Worm (Caenorhabditis elegans) whole organism, mixed stage, embryonic: ENCODE data around the gene C24H12.1.
"Not testable (repeated sequence)": the region's sequence is repeated elsewhere in the genome, so short reads cannot be mapped to it uniquely, and the experiment has no call there.

ENCODE experiments used
- M03D4.4 ChIP-seq: sonication (generic microtip); optimal IDR thresholded peaks from 2 replicates; lab custom pipeline; 2017; ENCODE audit warnings: mild to moderate bottlenecking, missing genetic modification characterization, missing compliant biosample characterization
- bed-3 ChIP-seq: fragments of 200-800 bp; sonication (Bioruptor generic); optimal IDR thresholded peaks from 3 replicates; lab custom pipeline; 2018; ENCODE audit warnings: mild to moderate bottlenecking, missing genetic modification characterization, moderate library complexity, missing compliant biosample characterization
- blmp-1 ChIP-seq: fragments of 150-350 bp; optimal IDR thresholded peaks from 2 replicates; lab custom pipeline; 2014; ENCODE audit warnings: missing biosample characterization, missing genetic modification characterization
- ceh-39 ChIP-seq: fragments of 150-350 bp; optimal IDR thresholded peaks from 2 replicates; lab custom pipeline; 2014; ENCODE audit warnings: missing biosample characterization, missing genetic modification characterization
- cnd-1 ChIP-seq: fragments of 200-800 bp; sonication (Bioruptor generic); optimal IDR thresholded peaks from 2 replicates; lab custom pipeline; 2018; ENCODE audit warnings: mild to moderate bottlenecking, missing genetic modification characterization, missing compliant biosample characterization
- drap-1 ChIP-seq: fragments of 200-800 bp; sonication (Bioruptor generic); optimal IDR thresholded peaks from 3 replicates; lab custom pipeline; 2018; ENCODE audit warnings: mild to moderate bottlenecking, missing genetic modification characterization, missing compliant biosample characterization
- elt-1 ChIP-seq: sonication (generic microtip); optimal IDR thresholded peaks from 2 replicates; lab custom pipeline; 2017; ENCODE audit warnings: missing genetic modification characterization, mild to moderate bottlenecking, missing compliant biosample characterization, antibody characterized with exemption, moderate library complexity, borderline replicate concordance; ENCODE audit not compliant: insufficient read depth
- elt-3 ChIP-seq: fragments of 150-350 bp; optimal IDR thresholded peaks from 2 replicates; lab custom pipeline; 2014; ENCODE audit warnings: missing biosample characterization, missing genetic modification characterization
- flh-1 ChIP-seq: fragments of 200-800 bp; sonication (Bioruptor generic); optimal IDR thresholded peaks from 2 replicates; lab custom pipeline; 2018; ENCODE audit warnings: mild to moderate bottlenecking, missing genetic modification characterization, moderate library complexity, missing compliant biosample characterization
- ham-2 ChIP-seq: fragments of 200-800 bp; sonication (Bioruptor generic); optimal IDR thresholded peaks from 2 replicates; lab custom pipeline; 2018; ENCODE audit warnings: mild to moderate bottlenecking, missing genetic modification characterization, missing compliant biosample characterization
- lin-13 ChIP-seq: fragments of 150-350 bp; optimal IDR thresholded peaks from 2 replicates; lab custom pipeline; 2014; ENCODE audit warnings: missing biosample characterization, missing genetic modification characterization
- lin-32 ChIP-seq: fragments of 200-800 bp; sonication (Bioruptor generic); optimal IDR thresholded peaks from 2 replicates; lab custom pipeline; 2018; ENCODE audit warnings: mild to moderate bottlenecking, missing genetic modification characterization, missing compliant biosample characterization
- lsy-2 ChIP-seq: fragments of 150-350 bp; optimal IDR thresholded peaks from 2 replicates; lab custom pipeline; 2014; ENCODE audit warnings: missing biosample characterization, missing genetic modification characterization
- mep-1 ChIP-seq: fragments of 150-350 bp; optimal IDR thresholded peaks from 2 replicates; lab custom pipeline; 2017; ENCODE audit warnings: missing biosample characterization, missing genetic modification reagents, missing genetic modification characterization, inconsistent platforms
- mls-2 ChIP-seq: sonication (generic microtip); optimal IDR thresholded peaks from 2 replicates; lab custom pipeline; 2016; ENCODE audit warnings: mild to moderate bottlenecking, missing genetic modification characterization, moderate library complexity, missing compliant biosample characterization
- nhr-12 ChIP-seq: fragments of 150-350 bp; optimal IDR thresholded peaks from 2 replicates; lab custom pipeline; 2014; ENCODE audit warnings: missing biosample characterization, missing genetic modification characterization
- nhr-2 ChIP-seq: fragments of 150-350 bp; optimal IDR thresholded peaks from 2 replicates; lab custom pipeline; 2014; ENCODE audit warnings: missing biosample characterization, missing genetic modification characterization
- nhr-237 ChIP-seq: fragments of 150-350 bp; optimal IDR thresholded peaks from 2 replicates; lab custom pipeline; 2014; ENCODE audit warnings: missing biosample characterization, missing genetic modification characterization
- nhr-28 ChIP-seq: fragments of 150-350 bp; optimal IDR thresholded peaks from 2 replicates; lab custom pipeline; 2014; ENCODE audit warnings: missing biosample characterization, missing genetic modification characterization
- nhr-76 ChIP-seq: sonication (generic microtip); optimal IDR thresholded peaks from 2 replicates; lab custom pipeline; 2017; ENCODE audit warnings: missing biosample characterization, missing genetic modification characterization
- pha-4 ChIP-seq: fragments of 150-350 bp; optimal IDR thresholded peaks from 2 replicates; lab custom pipeline; 2018; ENCODE audit warnings: missing biosample characterization, missing genetic modification reagents, missing genetic modification characterization
- sem-2 ChIP-seq: fragments of 200-800 bp; sonication (Bioruptor generic); optimal IDR thresholded peaks from 2 replicates; lab custom pipeline; 2018; ENCODE audit warnings: mild to moderate bottlenecking, missing genetic modification characterization, missing compliant biosample characterization
- snpc-4 ChIP-seq: fragments of 150-350 bp; optimal IDR thresholded peaks from 2 replicates; lab custom pipeline; 2014; ENCODE audit warnings: missing biosample characterization, missing genetic modification characterization
- tbx-8 ChIP-seq: fragments of 200-800 bp; sonication (Bioruptor generic); optimal IDR thresholded peaks from 2 replicates; lab custom pipeline; 2018; ENCODE audit warnings: mild to moderate bottlenecking, missing genetic modification characterization, moderate library complexity, missing compliant biosample characterization
- zip-8 ChIP-seq: fragments of 150-350 bp; optimal IDR thresholded peaks from 2 replicates; lab custom pipeline; 2014; ENCODE audit warnings: missing biosample characterization, missing genetic modification characterization
- ztf-11 ChIP-seq: fragments of 150-350 bp; optimal IDR thresholded peaks from 2 replicates; lab custom pipeline; 2014; ENCODE audit warnings: missing biosample characterization, missing genetic modification characterization

Gene C24H12.1

DNA sequence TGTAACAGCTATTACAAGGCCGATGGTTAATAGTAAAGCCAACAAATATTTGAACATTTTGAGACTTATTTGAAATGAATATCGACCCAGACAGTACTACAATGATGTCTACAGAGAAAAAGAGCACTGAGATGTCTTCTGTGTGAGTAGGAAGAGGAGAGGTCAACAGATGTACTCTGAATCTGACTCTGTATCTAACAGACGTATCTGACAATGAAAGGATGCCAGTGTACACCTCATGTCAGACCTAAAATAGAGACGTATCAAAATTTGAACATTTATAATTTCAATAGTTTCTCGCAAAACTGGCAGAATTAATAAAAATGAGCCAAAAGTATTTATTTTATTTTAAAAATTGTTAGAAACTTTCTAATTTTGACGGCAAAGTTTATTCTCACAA, 18.1 kb upstream of the C24H12.1 start, which contains the start of gene C24H12.8:
TSS of gene C24H12.8 (minus strand) at position 101 of the 400 bp plus-strand sequence.
- TF ChIP-seq pha-4 (tag; lab: Kevin White, UChicago) (no peak), nhr-12 (tag; lab: Kevin White, UChicago) (no peak), ceh-39 (tag; lab: Kevin White, UChicago) (no peak)
- TF ChIP-seq, all 35 proteins: peak for 0

- no peak for TF ChIP-seq flh-1 (GFP tag; lab: Kevin White, UChicago)
- no peak for TF ChIP-seq sem-2 (GFP tag; lab: Kevin White, UChicago)
- TF ChIP-seq M03D4.4: no peak
- TF ChIP-seq zip-8 (tag; lab: Kevin White, UChicago): no peak
- TF ChIP-seq elt-1: no peak
- TF ChIP-seq nhr-2 (tag; lab: Kevin White, UChicago): no peak
- TF ChIP-seq tbx-8 (GFP tag; lab: Kevin White, UChicago): no peak
- TF ChIP-seq ham-2 (GFP tag; lab: Kevin White, UChicago): no peak
- TF ChIP-seq mep-1 (tag; lab: Kevin White, UChicago): no peak
- no peak for TF ChIP-seq ztf-11 (tag; lab: Kevin White, UChicago)
- no peak for TF ChIP-seq snpc-4 (tag; lab: Kevin White, UChicago)
Observed at ce11 chrII:437279-437678, 3.9 kb upstream of the C24H12.1 start.

ce11 chrII:454646-455045, 13.4 kb downstream of the C24H12.1 start, which contains the start of gene W10D9.1:
Gene W10D9.1 (plus strand): TSS chrII:454946.
- TF ChIP-seq M03D4.4; elt-3 (tag; lab: Kevin White, UChicago); drap-1 (GFP tag; lab: Kevin White, UChicago): not testable (repeated sequence)

ce11 chrII:456371-456770, 15.2 kb downstream of the C24H12.1 start:
- TF ChIP-seq blmp-1 (no peak), nhr-28 (tag; lab: Kevin White, UChicago) (no peak), nhr-76 (no peak), lsy-2 (tag; lab: Kevin White, UChicago) (peak; percentile 90), tbx-8 (GFP tag; lab: Kevin White, UChicago) (no peak), ham-2 (GFP tag; lab: Kevin White, UChicago) (no peak), M03D4.4 (no peak), lin-13 (tag; lab: Kevin White, UChicago) (peak; percentile 78), nhr-2 (tag; lab: Kevin White, UChicago) (no peak), pha-4 (tag; lab: Kevin White, UChicago) (no peak), bed-3 (GFP tag; lab: Kevin White, UChicago) (no peak), cnd-1 (tag; lab: Kevin White, UChicago) (no peak)

DNA sequence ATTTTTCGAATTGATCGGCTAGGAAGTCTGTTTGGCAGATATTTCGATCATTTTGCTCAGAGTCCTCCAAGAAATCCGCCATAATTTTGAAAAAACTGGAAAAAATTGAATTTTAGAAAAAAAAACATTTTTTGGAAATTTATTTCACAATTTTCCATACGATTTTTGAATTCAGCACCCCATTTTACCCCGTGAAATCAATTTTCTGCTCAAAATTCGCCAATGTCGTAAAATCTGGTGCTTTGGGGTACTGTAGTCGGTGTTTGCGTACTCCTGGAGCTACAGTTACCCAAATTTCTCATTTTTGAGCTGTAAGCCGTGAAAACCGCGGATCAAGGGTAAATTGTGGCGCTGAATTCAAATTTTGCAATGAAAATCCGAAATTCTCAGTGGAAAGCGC, 16.6 kb downstream of the C24H12.1 start, which contains the start of gene gvd-1:
TSS of gene gvd-1 (minus strand) at position 101 of the 400 bp plus-strand sequence.
- TF ChIP-seq lsy-2 (tag; lab: Kevin White, UChicago) (peak; percentile 27), pha-4 (tag; lab: Kevin White, UChicago) (no peak)
- TF ChIP-seq, all 35 proteins: peak for 1

- TF ChIP-seq mls-2 (tag; lab: Kevin White, UChicago) (no peak), lin-13 (tag; lab: Kevin White, UChicago) (no peak), M03D4.4 (no peak), nhr-2 (tag; lab: Kevin White, UChicago) (no peak)
- TF ChIP-seq, all 35 proteins: peak for 0
Observed at ce11 chrII:460835-461234, 19.6 kb downstream of the C24H12.1 start, which contains the start of gene W10D9.3. Gene W10D9.3 (minus strand): TSS chrII:460935.

DNA sequence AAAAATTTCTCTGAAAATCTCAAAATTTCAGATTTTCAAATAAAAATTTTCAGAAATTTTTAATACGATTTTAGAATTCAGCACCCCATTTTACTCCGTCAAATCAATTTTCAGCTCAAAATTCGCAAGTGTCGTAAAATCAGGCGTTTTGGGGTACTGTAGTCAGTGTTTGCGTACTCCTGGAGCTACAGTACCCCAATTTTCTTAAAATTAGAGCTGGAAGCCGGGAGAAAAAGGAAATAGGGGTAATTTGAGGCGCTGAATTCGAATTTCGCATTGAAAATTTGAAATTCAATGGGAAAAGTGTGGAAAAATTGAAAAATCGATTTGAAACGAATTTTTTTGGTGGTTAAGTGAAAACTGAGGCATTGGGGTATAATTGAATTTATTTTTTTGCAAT, 20.1 kb downstream of the C24H12.1 start:
- TF ChIP-seq nhr-237 (no peak), drap-1 (GFP tag; lab: Kevin White, UChicago) (no peak), ceh-39 (tag; lab: Kevin White, UChicago) (no peak), lin-32 (GFP tag; lab: Kevin White, UChicago) (no peak), lsy-2 (tag; lab: Kevin White, UChicago) (peak; percentile 76), lin-13 (tag; lab: Kevin White, UChicago) (no peak)
